Fruit fly (Drosophila melanogaster) whole organism, embryonic: ENCODE data around the gene siz.

Source experiments
- Ada2b ChIP-seq: fragments of 200-800 bp; sonication (Bioruptor generic); IDR thresholded peaks from 2 replicates; pipeline ENCODE4 v1.3.6; 2022; ENCODE audit warnings: missing biosample characterization, missing genetic modification characterization
- Atf3 ChIP-seq: fragments of 200-800 bp; sonication (Bioruptor generic); optimal IDR thresholded peaks from 3 replicates; lab custom pipeline; 2016; ENCODE audit warnings: missing biosample characterization, missing genetic modification characterization
- Bdp1 ChIP-seq: fragments of 200-800 bp; sonication (Bioruptor generic); optimal IDR thresholded peaks from 3 replicates; lab custom pipeline; 2016; ENCODE audit warnings: missing biosample characterization, missing genetic modification characterization
- CG10147 ChIP-seq: fragments of 200-800 bp; sonication (Bioruptor generic); optimal IDR thresholded peaks from 2 replicates; lab custom pipeline; 2019; ENCODE audit warnings: missing biosample characterization, mild to moderate bottlenecking, missing genetic modification characterization, moderate library complexity
- CG10431 ChIP-seq: fragments of 200-800 bp; sonication (Bioruptor generic); optimal IDR thresholded peaks from 3 replicates; lab custom pipeline; 2018; ENCODE audit warnings: missing biosample characterization, mild to moderate bottlenecking, missing genetic modification characterization
- CG11247 ChIP-seq: fragments of 200-800 bp; sonication (Bioruptor generic); IDR thresholded peaks from 2 replicates; pipeline ENCODE4 v1.3.6; 2022; ENCODE audit warnings: missing biosample characterization, missing genetic modification characterization
- CG12104 ChIP-seq: fragments of 200-800 bp; sonication (Bioruptor generic); optimal IDR thresholded peaks from 3 replicates; lab custom pipeline; 2016; ENCODE audit warnings: missing biosample characterization, missing genetic modification characterization
- CG1233 ChIP-seq: fragments of 200-800 bp; sonication (Bioruptor generic); optimal IDR thresholded peaks from 4 replicates; lab custom pipeline; 2018; ENCODE audit warnings: missing biosample characterization, mild to moderate bottlenecking, missing genetic modification characterization
- CG17385 ChIP-seq: fragments of 200-800 bp; sonication (Bioruptor generic); optimal IDR thresholded peaks from 3 replicates; lab custom pipeline; 2018; ENCODE audit warnings: missing biosample characterization, mild to moderate bottlenecking, missing genetic modification characterization
- CG17612 ChIP-seq: fragments of 200-800 bp; sonication (Bioruptor generic); IDR thresholded peaks from 2 replicates; pipeline ENCODE4 v1.3.6; 2022; ENCODE audit warnings: missing biosample characterization, missing genetic modification characterization
- CG2889 ChIP-seq: fragments of 200-800 bp; sonication (Bioruptor generic); IDR thresholded peaks from 3 replicates; pipeline ENCODE4 v1.3.6; 2022; ENCODE audit warnings: missing biosample characterization, missing genetic modification characterization
- CG32772 ChIP-seq: fragments of 200-800 bp; sonication (Bioruptor generic); IDR thresholded peaks from 2 replicates; pipeline ENCODE4 v1.3.6; 2022; ENCODE audit warnings: missing biosample characterization, missing genetic modification characterization
- CG3995 ChIP-seq: fragments of 200-800 bp; sonication (Bioruptor generic); optimal IDR thresholded peaks from 3 replicates; lab custom pipeline; 2016; ENCODE audit warnings: missing biosample characterization, missing genetic modification characterization
- CG4360 ChIP-seq: fragments of 200-800 bp; sonication (Bioruptor generic); IDR thresholded peaks from 2 replicates; pipeline ENCODE4 v1.3.6; 2022; ENCODE audit warnings: missing biosample characterization, missing genetic modification characterization
- CG6254 ChIP-seq: fragments of 200-800 bp; sonication (Bioruptor generic); optimal IDR thresholded peaks from 3 replicates; lab custom pipeline; 2017; ENCODE audit warnings: mild to moderate bottlenecking, missing biosample characterization, missing genetic modification reagents, missing genetic modification characterization
- CG6683 ChIP-seq: fragments of 200-800 bp; sonication (Bioruptor generic); optimal IDR thresholded peaks from 2 replicates; lab custom pipeline; 2017; ENCODE audit warnings: missing biosample characterization, mild to moderate bottlenecking, missing genetic modification characterization, missing genetic modification reagents
- CG8359 ChIP-seq: fragments of 200-800 bp; sonication (Bioruptor generic); optimal IDR thresholded peaks from 2 replicates; lab custom pipeline; 2017; ENCODE audit warnings: missing biosample characterization, mild to moderate bottlenecking, missing genetic modification characterization, borderline replicate concordance
- CG9817 ChIP-seq: fragments of 200-800 bp; sonication (Bioruptor generic); optimal IDR thresholded peaks from 2 replicates; lab custom pipeline; 2018; ENCODE audit warnings: missing biosample characterization, mild to moderate bottlenecking, missing genetic modification characterization, moderate library complexity
- CrebB ChIP-seq: fragments of 200-800 bp; sonication (Bioruptor generic); optimal IDR thresholded peaks from 3 replicates; lab custom pipeline; 2018; ENCODE audit warnings: missing biosample characterization, mild to moderate bottlenecking, missing genetic modification characterization
- Dp ChIP-seq: fragments of 200-800 bp; sonication (Bioruptor generic); optimal IDR thresholded peaks from 2 replicates; lab custom pipeline; 2018; ENCODE audit warnings: missing biosample characterization, mild to moderate bottlenecking, missing genetic modification characterization, moderate library complexity
- Ets65A ChIP-seq: fragments of 200-800 bp; sonication (Bioruptor generic); peaks from one replicate; lab custom pipeline; 2016; ENCODE audit warnings: missing biosample characterization, missing genetic modification characterization
- Ets97D ChIP-seq: fragments of 200-800 bp; sonication (Bioruptor generic); optimal IDR thresholded peaks from 3 replicates; lab custom pipeline; 2016; ENCODE audit warnings: missing biosample characterization, missing genetic modification characterization
- Fer3 ChIP-seq: fragments of 200-800 bp; sonication (Bioruptor generic); optimal IDR thresholded peaks from 2 replicates; lab custom pipeline; 2018; ENCODE audit warnings: missing biosample characterization, mild to moderate bottlenecking, missing genetic modification characterization, moderate library complexity
- H2.0 ChIP-seq: fragments of 200-800 bp; sonication (Bioruptor generic); IDR thresholded peaks from 2 replicates; pipeline ENCODE4 v1.3.6; 2022; ENCODE audit warnings: missing biosample characterization, missing genetic modification characterization
- HmgD ChIP-seq: fragments of 200-800 bp; sonication (Bioruptor generic); optimal IDR thresholded peaks from 3 replicates; lab custom pipeline; 2016; ENCODE audit warnings: missing biosample characterization, missing genetic modification characterization
- Hr3 ChIP-seq: fragments of 200-800 bp; sonication (Bioruptor generic); optimal IDR thresholded peaks from 3 replicates; lab custom pipeline; 2016; ENCODE audit warnings: missing biosample characterization, missing genetic modification characterization
- Mes4 ChIP-seq: fragments of 200-800 bp; sonication (Bioruptor generic); optimal IDR thresholded peaks from 2 replicates; lab custom pipeline; 2016; ENCODE audit warnings: missing biosample characterization, missing genetic modification characterization
- NC2α ChIP-seq: fragments of 200-800 bp; sonication (Bioruptor generic); optimal IDR thresholded peaks from 2 replicates; lab custom pipeline; 2016; ENCODE audit warnings: missing biosample characterization, missing genetic modification characterization
- NK7.1 ChIP-seq: fragments of 200-800 bp; sonication (Bioruptor generic); optimal IDR thresholded peaks from 3 replicates; lab custom pipeline; 2016; ENCODE audit warnings: missing biosample characterization, missing genetic modification characterization
- Nf-YA ChIP-seq: fragments of 200-800 bp; sonication (Bioruptor generic); IDR thresholded peaks from 2 replicates; pipeline ENCODE4 v1.3.6; 2022; ENCODE audit warnings: missing biosample characterization, missing genetic modification characterization
- Rx ChIP-seq: fragments of 200-800 bp; sonication (Bioruptor generic); IDR thresholded peaks from 2 replicates; pipeline ENCODE4 v1.3.6; 2022; ENCODE audit warnings: missing biosample characterization, missing genetic modification characterization
- Sox100B ChIP-seq: fragments of 200-800 bp; sonication (Bioruptor generic); optimal IDR thresholded peaks from 3 replicates; lab custom pipeline; 2018; ENCODE audit warnings: missing biosample characterization, mild to moderate bottlenecking, missing genetic modification characterization
- Sox102F ChIP-seq: fragments of 200-800 bp; sonication (Bioruptor generic); optimal IDR thresholded peaks from 2 replicates; lab custom pipeline; 2018; ENCODE audit warnings: missing biosample characterization, mild to moderate bottlenecking, missing genetic modification characterization, moderate library complexity
- Spps ChIP-seq: fragments of 200-800 bp; sonication (Bioruptor generic); optimal IDR thresholded peaks from 2 replicates; lab custom pipeline; 2018; ENCODE audit warnings: missing biosample characterization, mild to moderate bottlenecking, missing genetic modification characterization
- aop ChIP-seq: fragments of 200-800 bp; sonication (Bioruptor generic); IDR thresholded peaks from 2 replicates; pipeline ENCODE4 v1.3.6; 2022; ENCODE audit warnings: missing biosample characterization, missing genetic modification characterization
- caup ChIP-seq: fragments of 200-800 bp; sonication (Bioruptor generic); optimal IDR thresholded peaks from 3 replicates; lab custom pipeline; 2017; ENCODE audit warnings: missing biosample characterization, mild to moderate bottlenecking, missing genetic modification characterization, moderate library complexity; ENCODE audit not compliant: severe bottlenecking
- dysf ChIP-seq: fragments of 200-800 bp; sonication (Bioruptor generic); IDR thresholded peaks from 3 replicates; pipeline ENCODE4 v1.3.6; 2022; ENCODE audit warnings: missing biosample characterization, missing genetic modification characterization
- exex ChIP-seq: fragments of 200-800 bp; sonication (Bioruptor generic); optimal IDR thresholded peaks from 4 replicates; lab custom pipeline; 2018; ENCODE audit warnings: missing biosample characterization, mild to moderate bottlenecking, missing genetic modification characterization, moderate library complexity
- fd102C ChIP-seq: fragments of 200-800 bp; sonication (Bioruptor generic); optimal IDR thresholded peaks from 2 replicates; lab custom pipeline; 2018; ENCODE audit warnings: missing biosample characterization, mild to moderate bottlenecking, missing genetic modification characterization, moderate library complexity
- gce ChIP-seq: fragments of 200-800 bp; sonication (Bioruptor generic); IDR thresholded peaks from 3 replicates; pipeline ENCODE4 v1.3.6; 2022; ENCODE audit warnings: missing biosample characterization, missing genetic modification characterization
- gfzf ChIP-seq: fragments of 200-800 bp; sonication (Bioruptor generic); optimal IDR thresholded peaks from 2 replicates; lab custom pipeline; 2016; ENCODE audit warnings: missing biosample characterization, mild to moderate bottlenecking, missing genetic modification characterization, moderate library complexity
- jumu ChIP-seq: fragments of 200-800 bp; sonication (Bioruptor generic); optimal IDR thresholded peaks from 3 replicates; lab custom pipeline; 2016; ENCODE audit warnings: missing biosample characterization, missing genetic modification characterization
- kay ChIP-seq: fragments of 200-800 bp; sonication (Bioruptor generic); optimal IDR thresholded peaks from 2 replicates; lab custom pipeline; 2016; ENCODE audit warnings: missing biosample characterization, missing genetic modification characterization
- odd ChIP-seq: fragments of 200-800 bp; sonication (Bioruptor generic); optimal IDR thresholded peaks from 2 replicates; lab custom pipeline; 2017; ENCODE audit warnings: missing biosample characterization, mild to moderate bottlenecking, missing genetic modification characterization
- phol ChIP-seq: fragments of 200-800 bp; sonication (Bioruptor generic); optimal IDR thresholded peaks from 3 replicates; lab custom pipeline; 2018; ENCODE audit warnings: missing biosample characterization, mild to moderate bottlenecking, missing genetic modification characterization, moderate library complexity
- sima ChIP-seq: fragments of 200-800 bp; sonication (Bioruptor generic); optimal IDR thresholded peaks from 2 replicates; lab custom pipeline; 2016; ENCODE audit warnings: missing biosample characterization, missing genetic modification characterization
- slbo ChIP-seq: fragments of 200-800 bp; sonication (Bioruptor generic); IDR thresholded peaks from 2 replicates; pipeline ENCODE4 v1.3.6; 2022; ENCODE audit warnings: missing biosample characterization, missing genetic modification characterization
- sqz ChIP-seq: fragments of 200-800 bp; sonication (Bioruptor generic); optimal IDR thresholded peaks from 3 replicates; lab custom pipeline; 2018; ENCODE audit warnings: missing biosample characterization, mild to moderate bottlenecking, missing genetic modification characterization
- tin ChIP-seq: fragments of 200-800 bp; sonication (Bioruptor generic); optimal IDR thresholded peaks from 3 replicates; lab custom pipeline; 2016; ENCODE audit warnings: missing biosample characterization, missing genetic modification characterization
- trem ChIP-seq: fragments of 200-800 bp; optimal IDR thresholded peaks from 3 replicates; lab custom pipeline; 2019; ENCODE audit warnings: missing biosample characterization, mild to moderate bottlenecking, missing genetic modification characterization, moderate library complexity
- usp ChIP-seq: fragments of >200 bp; optimal IDR thresholded peaks from 2 replicates; lab custom pipeline; 2017; ENCODE audit warnings: missing biosample characterization, missing genetic modification characterization

Gene siz

DNA sequence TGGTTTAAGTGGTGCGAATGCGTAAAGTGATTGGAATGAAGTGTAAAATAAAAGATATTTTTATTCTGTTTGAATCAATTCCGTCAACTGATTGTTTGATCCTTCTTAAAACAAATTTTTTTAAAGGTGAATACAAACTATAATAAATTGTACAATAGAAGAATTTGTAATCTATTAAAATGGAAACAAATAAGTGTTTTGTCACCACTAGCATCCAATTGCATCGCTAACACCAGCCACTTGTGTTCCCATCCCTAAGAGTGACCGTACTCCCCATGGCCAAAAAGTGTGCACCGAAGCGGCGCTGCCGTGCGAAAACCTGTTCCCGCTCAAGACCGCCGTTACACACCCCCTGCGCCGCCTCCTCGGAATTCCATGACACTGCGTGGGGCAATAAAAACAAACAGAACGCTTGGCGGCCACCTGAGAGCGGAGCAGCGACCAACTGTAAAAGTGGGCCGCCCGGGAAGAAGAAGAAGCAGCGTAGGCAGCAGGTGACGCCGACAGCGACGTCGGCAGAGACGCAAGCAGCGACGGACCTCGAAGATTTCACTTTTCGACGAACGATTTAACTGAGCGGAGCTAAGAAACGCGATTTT lies 6.6 kb upstream of the siz start, which contains the start of gene Pdss2 (continued):
- TF ChIP-seq CG3995 (GFP tag; lab: Kevin White, UChicago) (peak; percentile 36), gfzf (GFP tag; lab: Kevin White, UChicago) (peak; percentile 67), Ets65A (GFP tag; lab: Kevin White, UChicago) (peak; percentile 96), CG10431 (GFP tag; lab: Kevin White, UChicago) (no peak), CG2889 (peak; percentile 59; the same call in 1 of the 3 replicates), Ets97D (GFP tag; lab: Kevin White, UChicago) (peak; percentile 61), usp (GFP tag; lab: Kevin White, UChicago) (no peak), tin (GFP tag; lab: Kevin White, UChicago) (peak; percentile 82), CG32772 (GFP tag; lab: Robert Waterston, UW) (peak; percentile 73), Mes4 (GFP tag; lab: Kevin White, UChicago) (peak; percentile 66), CG6683 (no peak), Dp (peak; percentile 7), caup (GFP tag; lab: Kevin White, UChicago) (peak; percentile 59), kay (GFP tag; lab: Kevin White, UChicago) (peak; percentile 49), Rx (GFP tag; lab: Robert Waterston, UW) (peak; percentile 61), Spps (tag; lab: Kevin White, UChicago) (no peak), jumu (GFP tag; lab: Kevin White, UChicago) (peak; percentile 66), odd (GFP tag; lab: Kevin White, UChicago) (peak; percentile 59), NK7.1 (GFP tag; lab: Kevin White, UChicago) (no peak), CG12104 (GFP tag; lab: Kevin White, UChicago) (peak; percentile 71), Ada2b (GFP tag; lab: Robert Waterston, UW) (peak; percentile 68), aop (GFP tag; lab: Robert Waterston, UW) (peak; percentile 45; the same call in 1 of the 2 replicates), CG6254 (GFP tag; lab: Kevin White, UChicago) (peak; percentile 17), CG4360 (GFP tag; lab: Robert Waterston, UW) (no peak), CG8359 (no peak), CG11247 (GFP tag; lab: Robert Waterston, UW) (peak; percentile 80), Nf-YA (GFP tag; lab: Robert Waterston, UW) (no peak), CG1233 (peak; percentile 29), NC2α (GFP tag; lab: Kevin White, UChicago) (no peak), fd102C (GFP tag; lab: Kevin White, UChicago) (no peak), sqz (GFP tag; lab: Kevin White, UChicago) (no peak), trem (tag; lab: Kevin White, UChicago) (peak; percentile 75), Bdp1 (GFP tag; lab: Kevin White, UChicago) (peak; percentile 41), dysf (peak; percentile 78), Sox100B (peak; percentile 53), slbo (GFP tag; lab: Robert Waterston, UW) (peak; percentile 91), Sox102F (GFP tag; lab: Kevin White, UChicago) (peak; percentile 67), exex (tag; lab: Kevin White, UChicago) (no peak), sima (GFP tag; lab: Kevin White, UChicago) (no peak), CG17385 (GFP tag; lab: Kevin White, UChicago) (peak; percentile 98), CrebB (tag; lab: Kevin White, UChicago) (peak; percentile 44), Atf3 (GFP tag; lab: Kevin White, UChicago) (peak; percentile 64), CG9817 (tag; lab: Kevin White, UChicago) (peak; percentile 86), CG17612 (GFP tag; lab: Robert Waterston, UW) (peak; percentile 50; the same call in 1 of the 2 replicates), CG10147 (GFP tag; lab: Kevin White, UChicago) (peak; percentile 55), Hr3 (GFP tag; lab: Kevin White, UChicago) (peak; percentile 75), gce (GFP tag; lab: Robert Waterston, UW) (no peak), Fer3 (peak; percentile 73), H2.0 (GFP tag; lab: Robert Waterston, UW) (peak; percentile 70), phol (peak; percentile 76), HmgD (GFP tag; lab: Kevin White, UChicago) (peak; percentile 55)
